Worm (Caenorhabditis elegans): Measurements from ENCODE around the gene T21E8.6.

ce11 chrX:10880509-10880908, 1.6 kb upstream of the T21E8.6 start, which contains the start of gene T21E8.4:
- no peak for TF ChIP-seq ztf-11 (tag; optimal IDR thresholded peaks at IDR 0.05)
- TF ChIP-seq hlh-17 (GFP tag; optimal IDR thresholded peaks at IDR 0.05; ENCODE audit: borderline replicate concordance): no peak
- no peak for TF ChIP-seq blmp-1 (tag; optimal IDR thresholded peaks at IDR 0.05)
- no peak for TF ChIP-seq skn-1 (tag; optimal IDR thresholded peaks at IDR 0.05)
- TF ChIP-seq lin-39 (tag; optimal IDR thresholded peaks at IDR 0.05): no peak
